Worm (Caenorhabditis elegans) whole organism, late embryonic: ENCODE data around the gene C15F1.2.

ENCODE experiments used
- ceh-30 ChIP-seq: fragments of 150-350 bp; optimal IDR thresholded peaks from 2 replicates; lab custom pipeline; 2014; ENCODE audit warnings: missing biosample characterization, missing genetic modification characterization
- dve-1 ChIP-seq: sonication (generic microtip); optimal IDR thresholded peaks from 2 replicates; lab custom pipeline; 2017; ENCODE audit warnings: antibody characterized with exemption, mild to moderate bottlenecking, missing genetic modification characterization, missing compliant biosample characterization
- elt-2 ChIP-seq: sonication (generic microtip); optimal IDR thresholded peaks from 2 replicates; lab custom pipeline; 2016; ENCODE audit warnings: missing genetic modification reagents, missing genetic modification characterization, missing compliant biosample characterization
- hlh-30 ChIP-seq: sonication (generic microtip); optimal IDR thresholded peaks from 2 replicates; lab custom pipeline; 2017; ENCODE audit warnings: antibody characterized with exemption, missing genetic modification characterization, missing compliant biosample characterization; ENCODE audit not compliant: insufficient read depth
- madf-2 ChIP-seq: sonication (generic microtip); optimal IDR thresholded peaks from 2 replicates; lab custom pipeline; 2017; ENCODE audit warnings: missing genetic modification characterization, missing compliant biosample characterization
- pha-4 ChIP-seq: fragments of 150-350 bp; optimal IDR thresholded peaks from 2 replicates; lab custom pipeline; 2018; ENCODE audit warnings: missing biosample characterization, missing genetic modification reagents, missing genetic modification characterization
- sox-4 ChIP-seq: sonication (generic microtip); optimal IDR thresholded peaks from 2 replicates; lab custom pipeline; 2017; ENCODE audit warnings: mild to moderate bottlenecking, missing genetic modification characterization, inconsistent platforms, missing compliant biosample characterization
- unc-86 ChIP-seq: sonication (generic microtip); optimal IDR thresholded peaks from 2 replicates; lab custom pipeline; 2016; ENCODE audit warnings: missing genetic modification characterization, missing compliant biosample characterization

ce11 chrII:7031137-7031697 lies 51.5 kb downstream of the C15F1.2 start:
- TF ChIP-seq ceh-30 (tag; lab: Kevin White, UChicago): no peak
- no peak for TF ChIP-seq hlh-30 (tag; lab: Kevin White, UChicago)
- TF ChIP-seq elt-2 (tag; lab: Kevin White, UChicago): peak; percentile 2
- no peak for TF ChIP-seq madf-2 (tag; lab: Kevin White, UChicago)
- TF ChIP-seq sox-4 (tag; lab: Kevin White, UChicago): no peak
- TF ChIP-seq pha-4 (tag; lab: Kevin White, UChicago): no peak
- TF ChIP-seq dve-1: no peak
- TF ChIP-seq unc-86 (tag; lab: Kevin White, UChicago): no peak
